Worm (Caenorhabditis elegans): ENCODE data around the gene tag-243.

DNA sequence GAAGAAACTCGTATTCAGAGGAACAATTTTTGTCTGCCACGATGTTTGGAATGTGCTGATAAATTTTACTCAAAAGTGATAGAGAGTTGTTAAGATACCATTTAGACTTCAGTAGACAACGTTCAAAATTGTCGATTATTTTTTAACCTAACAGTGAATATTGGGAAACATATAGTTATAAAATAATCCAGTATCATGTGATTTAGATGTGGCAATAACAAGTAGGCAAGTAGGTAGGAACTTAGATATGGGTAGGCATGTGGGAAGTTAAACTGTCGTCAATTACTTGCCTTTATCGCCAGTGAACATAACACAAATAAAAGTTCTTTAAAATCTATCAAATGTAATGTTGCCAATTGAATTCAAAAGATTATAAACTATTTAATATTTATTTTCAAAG is 16.8 kb downstream of the tag-243 start, which contains the start of gene T23F11.11:
- no peak for TF ChIP-seq tra-4 (tag; optimal IDR thresholded peaks at IDR 0.05)
- TF ChIP-seq B0310.2 (tag; optimal IDR thresholded peaks at IDR 0.05), result no peak
- TF ChIP-seq ets-7 (tag; optimal IDR thresholded peaks at IDR 0.05), result no peak
- no peak for TF ChIP-seq tbx-11 (GFP tag; IDR thresholded peaks at IDR 0.05)
- TF ChIP-seq ama-1 (optimal IDR thresholded peaks at IDR 0.05), result no peak
- TF ChIP-seq ceh-36 (tag; optimal IDR thresholded peaks at IDR 0.05), result no peak
